Fruit fly (Drosophila melanogaster): Measurements from ENCODE around the gene repo.
A peak's percentile ranks its signal among the peaks of the same experiment; 100 is the strongest.

The repo gene

dm6 chr3R:18235879-18236278 is at the start of gene repo:
Gene repo, plus strand, starts transcription at chr3R:18236192.
- no peak for TF ChIP-seq noc (tag; optimal IDR thresholded peaks at IDR 0.05)

- peak; percentile 87 for TF ChIP-seq noc (tag; optimal IDR thresholded peaks at IDR 0.05)
Observed at dm6 chr3R:18188702-18189125, 47.3 kb upstream of the repo start, which contains the start of the genes CG12321 and MED17. Gene CG12321, minus strand, starts transcription at chr3R:18188707. Gene MED17, plus strand, starts transcription at chr3R:18189072.

- TF ChIP-seq noc (tag; optimal IDR thresholded peaks at IDR 0.05) = no peak
Observed at dm6 chr3R:18191867-18192266, 44.1 kb upstream of the repo start, which contains the start of gene CG14313. Gene CG14313, minus strand, starts transcription at chr3R:18191967.

dm6 chr3R:18195295-18195694 is 40.7 kb upstream of the repo start:
- TF ChIP-seq noc (tag; optimal IDR thresholded peaks at IDR 0.05) = no peak

- TF ChIP-seq noc (tag; optimal IDR thresholded peaks at IDR 0.05) = no peak
Observed at dm6 chr3R:18196622-18196990, 39.4 kb upstream of the repo start.

- peak; percentile 51 for TF ChIP-seq noc (tag; optimal IDR thresholded peaks at IDR 0.05)
Observed at dm6 chr3R:18196991-18197801, 38.8 kb upstream of the repo start.

dm6 chr3R:18197802-18198148 is 38.2 kb upstream of the repo start:
- TF ChIP-seq noc (tag; optimal IDR thresholded peaks at IDR 0.05) = no peak

- peak; percentile 50 for TF ChIP-seq noc (tag; optimal IDR thresholded peaks at IDR 0.05)
Observed at dm6 chr3R:18198518-18199118, 37.4 kb upstream of the repo start.

- no peak for TF ChIP-seq noc (tag; optimal IDR thresholded peaks at IDR 0.05)
Observed at dm6 chr3R:18199177-18199884, 36.7 kb upstream of the repo start, which contains the start of the genes Ssdp and CG7985. Gene Ssdp, minus strand, starts transcription at chr3R:18199595. Gene CG7985, plus strand, starts transcription at chr3R:18199857.

dm6 chr3R:18199885-18200249 is 36.1 kb upstream of the repo start:
- TF ChIP-seq noc (tag; optimal IDR thresholded peaks at IDR 0.05) = no peak

dm6 chr3R:18208479-18208878 is 27.5 kb upstream of the repo start, which contains the start of gene CG44158:
Gene CG44158, plus strand, starts transcription at chr3R:18208779.
- no peak for TF ChIP-seq noc (tag; optimal IDR thresholded peaks at IDR 0.05)

dm6 chr3R:18215300-18215699 is 20.7 kb upstream of the repo start:
- no peak for TF ChIP-seq noc (tag; optimal IDR thresholded peaks at IDR 0.05)

dm6 chr3R:18215900-18216299 is 20.1 kb upstream of the repo start, which contains the start of gene CG14314:
Gene CG14314, plus strand, starts transcription at chr3R:18216142.
- no peak for TF ChIP-seq noc (tag; optimal IDR thresholded peaks at IDR 0.05)

dm6 chr3R:18220211-18220749 is 15.7 kb upstream of the repo start, which contains the start of the genes CG7988 and CG7183:
Gene CG7988, plus strand, starts transcription at chr3R:18220526.
Gene CG7183, minus strand, starts transcription at chr3R:18220699.
- peak; percentile 92 for TF ChIP-seq noc (tag; optimal IDR thresholded peaks at IDR 0.05)

dm6 chr3R:18223434-18223833 is 12.6 kb upstream of the repo start, which contains the start of the genes mTerf5 and Non3:
Gene mTerf5, minus strand, starts transcription at chr3R:18223682.
Gene Non3, plus strand, starts transcription at chr3R:18223722.
- peak; percentile 54 for TF ChIP-seq noc (tag; optimal IDR thresholded peaks at IDR 0.05)
